Worm (Caenorhabditis elegans) whole organism, young adult: ENCODE measurements around the gene nhr-159.

ENCODE experiments used
- B0035.1 ChIP-seq: sonication (generic microtip); optimal IDR thresholded peaks from 2 replicates; lab custom pipeline; 2016; ENCODE audit warnings: missing genetic modification characterization, mild to moderate bottlenecking, missing compliant biosample characterization, missing genotype, missing genetic modification reagents
- B0336.3 ChIP-seq: fragments of 200-800 bp; sonication (Bioruptor generic); IDR thresholded peaks from 2 replicates; pipeline ENCODE4 v1.3.6; 2022; ENCODE audit warnings: missing genetic modification characterization, missing compliant biosample characterization
- F33H1.4 ChIP-seq: fragments of 200-800 bp; sonication (Bioruptor generic); IDR thresholded peaks from 2 replicates; pipeline ENCODE4 v1.3.6; 2022; ENCODE audit warnings: missing genetic modification reagents, missing genetic modification characterization, missing compliant biosample characterization
- F39B2.1 ChIP-seq: fragments of 200-800 bp; sonication (Bioruptor generic); IDR thresholded peaks from 2 replicates; pipeline ENCODE4 v1.3.6; 2022; ENCODE audit warnings: missing genetic modification reagents, missing genetic modification characterization, missing compliant biosample characterization
- K11D2.4 ChIP-seq: fragments of 200-800 bp; sonication (Bioruptor generic); IDR thresholded peaks from 2 replicates; pipeline ENCODE4 v1.3.6; 2022; ENCODE audit warnings: missing genetic modification reagents, missing genetic modification characterization, missing compliant biosample characterization
- T26A5.8 ChIP-seq: sonication (generic microtip); optimal IDR thresholded peaks from 2 replicates; lab custom pipeline; 2016; ENCODE audit warnings: missing genetic modification characterization, missing compliant biosample characterization
- Y95B8A.8 ChIP-seq: fragments of 200-800 bp; sonication (Bioruptor generic); IDR thresholded peaks from 2 replicates; pipeline ENCODE4 v1.3.6; 2022; ENCODE audit warnings: missing genetic modification reagents, missing genetic modification characterization, missing compliant biosample characterization
- ZK185.1 ChIP-seq: sonication (generic microtip); optimal IDR thresholded peaks from 2 replicates; lab custom pipeline; 2016; ENCODE audit warnings: mild to moderate bottlenecking, missing genetic modification characterization, missing compliant biosample characterization; ENCODE audit not compliant: poor library complexity, severe bottlenecking
- akir-1 ChIP-seq: fragments of 200-800 bp; sonication (Bioruptor generic); optimal IDR thresholded peaks from 2 replicates; lab custom pipeline; 2018; ENCODE audit warnings: mild to moderate bottlenecking, missing genetic modification characterization, moderate library complexity, missing compliant biosample characterization
- ama-1 ChIP-seq, 3 experiments: fragments of 150-350 bp in 1 of 3; sonication (generic microtip) in 2 of 3; optimal IDR thresholded peaks; 2 replicates each; lab custom pipeline; 2014 to 2018; ENCODE audit warnings: missing biosample characterization in 2 of 3, missing genetic modification characterization in 2 of 3, missing genetic modification reagents in 2 of 3
- aptf-2 ChIP-seq: fragments of 200-800 bp; sonication (Bioruptor generic); conservative IDR thresholded peaks from 2 replicates; pipeline ENCODE4 v1.3.6; 2022; ENCODE audit warnings: missing genetic modification reagents, missing genetic modification characterization, missing compliant biosample characterization
- aptf-3 ChIP-seq: fragments of 200-800 bp; sonication (Bioruptor generic); IDR thresholded peaks from 2 replicates; pipeline ENCODE4 v1.3.6; 2022; ENCODE audit warnings: missing genetic modification characterization, missing compliant biosample characterization
- athp-1 ChIP-seq: sonication (generic microtip); optimal IDR thresholded peaks from 2 replicates; lab custom pipeline; 2017; ENCODE audit warnings: mild to moderate bottlenecking, missing genetic modification characterization, missing compliant biosample characterization
- attf-3 ChIP-seq: fragments of 200-800 bp; sonication (Bioruptor generic); conservative IDR thresholded peaks from 2 replicates; pipeline ENCODE4 v1.3.6; 2022; ENCODE audit warnings: missing genetic modification reagents, missing genetic modification characterization, missing compliant biosample characterization
- attf-5 ChIP-seq: fragments of 200-800 bp; sonication (Bioruptor generic); optimal IDR thresholded peaks from 2 replicates; lab custom pipeline; 2018; ENCODE audit warnings: mild to moderate bottlenecking, missing genetic modification characterization, missing compliant biosample characterization
- ceh-100 ChIP-seq: fragments of 200-800 bp; sonication (Bioruptor generic); IDR thresholded peaks from 2 replicates; pipeline ENCODE4 v1.3.6; 2022; ENCODE audit warnings: missing genetic modification reagents, missing genetic modification characterization, missing compliant biosample characterization
- die-1 ChIP-seq: sonication (generic microtip); optimal IDR thresholded peaks from 2 replicates; lab custom pipeline; 2016; ENCODE audit warnings: missing genotype, mild to moderate bottlenecking, missing genetic modification characterization, missing compliant biosample characterization
- dox-1 ChIP-seq: fragments of 200-800 bp; sonication (Bioruptor generic); IDR thresholded peaks from 2 replicates; pipeline ENCODE4 v1.3.6; 2022; ENCODE audit warnings: missing genetic modification reagents, missing genetic modification characterization, missing compliant biosample characterization
- ets-4 ChIP-seq: fragments of 200-800 bp; sonication (Bioruptor generic); optimal IDR thresholded peaks from 2 replicates; lab custom pipeline; 2018; ENCODE audit warnings: mild to moderate bottlenecking, missing genetic modification characterization, missing compliant biosample characterization
- hmg-1.2 ChIP-seq: fragments of 200-800 bp; sonication (Bioruptor generic); IDR thresholded peaks from 2 replicates; pipeline ENCODE4 v1.3.6; 2022; ENCODE audit warnings: missing genetic modification reagents, missing genetic modification characterization, missing compliant biosample characterization
- lin-35 ChIP-seq, 3 experiments: fragments of 150-350 bp in 2 of 3; sonication (generic microtip) in 1 of 3; optimal IDR thresholded peaks; 2 replicates each; lab custom pipeline; 2014 to 2018; ENCODE audit warnings: missing biosample characterization in 3 of 3, missing genetic modification characterization in 3 of 3, missing genetic modification reagents in 3 of 3
- lir-1 ChIP-seq: fragments of 200-800 bp; sonication (Bioruptor generic); conservative IDR thresholded peaks from 2 replicates; pipeline ENCODE4 v1.3.6; 2022; ENCODE audit warnings: missing genetic modification reagents, missing genetic modification characterization, missing compliant biosample characterization
- lsl-1 ChIP-seq: fragments of 200-800 bp; sonication (Bioruptor generic); optimal IDR thresholded peaks from 2 replicates; lab custom pipeline; 2018; ENCODE audit warnings: mild to moderate bottlenecking, missing genetic modification characterization, moderate library complexity, missing compliant biosample characterization
- madf-3 ChIP-seq: fragments of 200-800 bp; sonication (Bioruptor generic); IDR thresholded peaks from 2 replicates; pipeline ENCODE4 v1.3.6; 2022; ENCODE audit warnings: missing genetic modification reagents, missing genetic modification characterization, missing compliant biosample characterization
- mcd-1 ChIP-seq: fragments of 200-800 bp; sonication (Bioruptor generic); IDR thresholded peaks from 2 replicates; pipeline ENCODE4 v1.3.6; 2022; ENCODE audit warnings: missing genetic modification reagents, missing genetic modification characterization, missing compliant biosample characterization
- mel-28 ChIP-seq: sonication (generic microtip); optimal IDR thresholded peaks from 2 replicates; lab custom pipeline; 2016; ENCODE audit warnings: borderline replicate concordance, mild to moderate bottlenecking, missing genetic modification characterization, missing compliant biosample characterization
- mes-4 ChIP-seq: sonication (generic microtip); optimal IDR thresholded peaks from 2 replicates; lab custom pipeline; 2016; ENCODE audit warnings: missing genotype, missing genetic modification characterization, missing compliant biosample characterization
- mxl-1 ChIP-seq: sonication (generic microtip); optimal IDR thresholded peaks from 2 replicates; lab custom pipeline; 2016; ENCODE audit warnings: missing genetic modification characterization, missing compliant biosample characterization
- nfyb-1 ChIP-seq: fragments of 200-800 bp; sonication (Bioruptor generic); IDR thresholded peaks from 2 replicates; pipeline ENCODE4 v1.3.6; 2022; ENCODE audit warnings: missing genetic modification reagents, missing genetic modification characterization, missing compliant biosample characterization
- nhr-120 ChIP-seq: fragments of 200-800 bp; sonication (Bioruptor generic); IDR thresholded peaks from 2 replicates; pipeline ENCODE4 v1.3.6; 2022; ENCODE audit warnings: missing genetic modification characterization, missing compliant biosample characterization
- nhr-179 ChIP-seq: sonication (generic microtip); optimal IDR thresholded peaks from 2 replicates; lab custom pipeline; 2016; ENCODE audit warnings: mild to moderate bottlenecking, missing genetic modification characterization, missing compliant biosample characterization
- nhr-80 ChIP-seq: sonication (generic microtip); optimal IDR thresholded peaks from 2 replicates; lab custom pipeline; 2016; ENCODE audit warnings: missing genetic modification characterization, missing compliant biosample characterization
- nhr-90 ChIP-seq: sonication (generic microtip); optimal IDR thresholded peaks from 2 replicates; lab custom pipeline; 2016; ENCODE audit warnings: missing genotype, mild to moderate bottlenecking, missing genetic modification characterization, missing compliant biosample characterization
- pha-4 ChIP-seq: fragments of 150-350 bp; sonication (generic microtip); optimal IDR thresholded peaks from 2 replicates; lab custom pipeline; 2014; ENCODE audit warnings: missing biosample characterization, missing genetic modification reagents, missing genetic modification characterization
- sdz-38 ChIP-seq: sonication (generic microtip); optimal IDR thresholded peaks from 2 replicates; lab custom pipeline; 2016; ENCODE audit warnings: missing genotype, missing genetic modification characterization, missing compliant biosample characterization
- snpc-1.1 ChIP-seq: sonication (generic microtip); optimal IDR thresholded peaks from 2 replicates; lab custom pipeline; 2017; ENCODE audit warnings: missing genetic modification characterization, mild to moderate bottlenecking, missing compliant biosample characterization, antibody characterized with exemption, moderate library complexity, missing genotype, missing genetic modification reagents; ENCODE audit not compliant: insufficient read depth
- snpc-4 ChIP-seq, 5 experiments: fragments of 150-350 bp in 1 of 5; sonication (generic microtip) in 4 of 5; optimal IDR thresholded peaks; 2 replicates each; lab custom pipeline; 2014 to 2018; ENCODE audit warnings: missing genetic modification characterization in 5 of 5, missing biosample characterization in 3 of 5, antibody characterized with exemption in 2 of 5, mild to moderate bottlenecking in 2 of 5, missing compliant biosample characterization in 2 of 5, missing genotype in 2 of 5, moderate library complexity in 2 of 5, missing genetic modification reagents in 1 of 5
- tlf-1 ChIP-seq: fragments of 200-800 bp; sonication (Bioruptor generic); optimal IDR thresholded peaks from 2 replicates; lab custom pipeline; 2018; ENCODE audit warnings: mild to moderate bottlenecking, missing genetic modification characterization, missing compliant biosample characterization
- unc-130 ChIP-seq: sonication (generic microtip); optimal IDR thresholded peaks from 2 replicates; lab custom pipeline; 2016; ENCODE audit warnings: missing genetic modification reagents, missing genetic modification characterization, missing compliant biosample characterization
- zim-3 ChIP-seq: sonication (generic microtip); optimal IDR thresholded peaks from 2 replicates; lab custom pipeline; 2017; ENCODE audit warnings: mild to moderate bottlenecking, missing genetic modification characterization, moderate library complexity, missing compliant biosample characterization
- ztf-18 ChIP-seq: sonication (generic microtip); optimal IDR thresholded peaks from 2 replicates; lab custom pipeline; 2016; ENCODE audit warnings: missing genotype, mild to moderate bottlenecking, missing genetic modification characterization, missing compliant biosample characterization
- ztf-26 ChIP-seq: sonication (generic microtip); optimal IDR thresholded peaks from 2 replicates; lab custom pipeline; 2017; ENCODE audit warnings: missing genetic modification characterization, missing compliant biosample characterization
- ztf-6 ChIP-seq: fragments of 200-800 bp; sonication (Bioruptor generic); IDR thresholded peaks from 2 replicates; pipeline ENCODE4 v1.3.6; 2022; ENCODE audit warnings: missing genetic modification reagents, missing genetic modification characterization, missing compliant biosample characterization

The nhr-159 gene

ce11 chrV:3919289-3919688, 41.2 kb upstream of the nhr-159 start, which contains the start of gene srx-66:
srx-66 (plus strand) TSS chrV:3919589.
- TF ChIP-seq nhr-179, result no peak
- TF ChIP-seq aptf-3, result no peak
- no peak for TF ChIP-seq K11D2.4
- no peak for TF ChIP-seq die-1 (tag; lab: Kevin White, UChicago)
- TF ChIP-seq ama-1 (optimal IDR thresholded peaks at IDR 0.05; lab: Kevin White, UChicago), result no peak
- TF ChIP-seq ama-1 (GFP tag; optimal IDR thresholded peaks at IDR 0.05; lab: Kevin White, UChicago), result no peak
- no peak for TF ChIP-seq tlf-1 (GFP tag; lab: Kevin White, UChicago)
- TF ChIP-seq ztf-18, result no peak
- TF ChIP-seq Y95B8A.8 (GFP tag; lab: Robert Waterston, UW), result no peak
- TF ChIP-seq unc-130 (GFP tag; lab: Kevin White, UChicago), result no peak
- TF ChIP-seq lir-1 (GFP tag; lab: Robert Waterston, UW), result no peak
- TF ChIP-seq ets-4 (GFP tag; lab: Kevin White, UChicago), result no peak
- TF ChIP-seq nhr-80, result no peak
- no peak for TF ChIP-seq ZK185.1 (tag; lab: Kevin White, UChicago)
- no peak for TF ChIP-seq mes-4 (tag; lab: Kevin White, UChicago)
- TF ChIP-seq ztf-6 (GFP tag; lab: Robert Waterston, UW), result no peak
- TF ChIP-seq B0336.3 (GFP tag; lab: Robert Waterston, UW), result no peak
- no peak for TF ChIP-seq ceh-100 (GFP tag; lab: Robert Waterston, UW)
- TF ChIP-seq zim-3, result no peak

- TF ChIP-seq mxl-1 (tag; lab: Kevin White, UChicago) (no peak), nfyb-1 (GFP tag; lab: Robert Waterston, UW) (no peak), pha-4 (tag; lab: Kevin White, UChicago) (no peak), sdz-38 (tag; lab: Kevin White, UChicago) (no peak), athp-1 (tag; lab: Kevin White, UChicago) (no peak), nhr-90 (tag; lab: Kevin White, UChicago) (no peak), snpc-1.1 (tag; lab: Kevin White, UChicago) (no peak), madf-3 (GFP tag; lab: Robert Waterston, UW) (no peak), die-1 (tag; lab: Kevin White, UChicago) (no peak), F33H1.4 (GFP tag; lab: Robert Waterston, UW) (no peak), attf-3 (GFP tag; lab: Robert Waterston, UW) (no peak), mcd-1 (GFP tag; lab: Robert Waterston, UW) (no peak), mel-28 (tag; lab: Kevin White, UChicago) (no peak), attf-5 (GFP tag; lab: Kevin White, UChicago) (no peak), akir-1 (GFP tag; lab: Kevin White, UChicago) (no peak), B0035.1 (tag; lab: Kevin White, UChicago) (no peak), lin-35 (GFP tag; optimal IDR thresholded peaks at IDR 0.05; lab: Kevin White, UChicago) (no peak), F39B2.1 (GFP tag; lab: Robert Waterston, UW) (no peak), ztf-26 (no peak)
Observed at ce11 chrV:3916480-3916879, 38.4 kb upstream of the nhr-159 start, which contains the start of gene srx-67. srx-67 (plus strand) TSS chrV:3916780.

ce11 chrV:3913131-3913530, 35.0 kb upstream of the nhr-159 start:
- TF ChIP-seq lsl-1 (GFP tag; lab: Kevin White, UChicago) (no peak), ama-1 (optimal IDR thresholded peaks at IDR 0.05; lab: Kevin White, UChicago) (no peak), ama-1 (GFP tag; optimal IDR thresholded peaks at IDR 0.05; lab: Kevin White, UChicago) (no peak), mes-4 (tag; lab: Kevin White, UChicago) (no peak), hmg-1.2 (no peak), madf-3 (GFP tag; lab: Robert Waterston, UW) (no peak), dox-1 (GFP tag; lab: Robert Waterston, UW) (no peak), aptf-2 (GFP tag; lab: Robert Waterston, UW) (no peak), nhr-120 (GFP tag; lab: Robert Waterston, UW) (0 out of 2 replicates have a peak, but pooled peaks have one; percentile 38), snpc-4 (GFP tag; optimal IDR thresholded peaks at IDR 0.05; lab: Kevin White, UChicago) (no peak), snpc-4 (tag; optimal IDR thresholded peaks at IDR 0.05; lab: Kevin White, UChicago) (peak in 2 of 4 experiments; percentile 60 to 79), T26A5.8 (no peak)
